Fruit fly (Drosophila melanogaster) whole organism, wandering third instar larva: Measurements from ENCODE around the gene CG11583.
A peak's percentile ranks its signal among the peaks of the same experiment; 100 is the strongest.

ENCODE experiments used
- Abd-B ChIP-seq: fragments of >200 bp; optimal IDR thresholded peaks from 2 replicates; lab custom pipeline; 2017; ENCODE audit warnings: missing biosample characterization, missing genetic modification characterization
- CG32264 ChIP-seq: fragments of 200-800 bp; sonication (Bioruptor generic); optimal IDR thresholded peaks from 2 replicates; lab custom pipeline; 2016; ENCODE audit warnings: missing biosample characterization, missing genetic modification characterization
- CG9705 ChIP-seq: fragments of 200-800 bp; sonication (Bioruptor generic); optimal IDR thresholded peaks from 2 replicates; lab custom pipeline; 2018; ENCODE audit warnings: missing biosample characterization, mild to moderate bottlenecking, missing genetic modification characterization
- CrebA ChIP-seq: fragments of 200-800 bp; sonication (Bioruptor generic); optimal IDR thresholded peaks from 2 replicates; lab custom pipeline; 2016; ENCODE audit warnings: missing biosample characterization, mild to moderate bottlenecking, missing genetic modification characterization, borderline replicate concordance
- Dfd ChIP-seq: fragments of >200 bp; optimal IDR thresholded peaks from 2 replicates; lab custom pipeline; 2017; ENCODE audit warnings: missing biosample characterization, missing genetic modification characterization
- Dif ChIP-seq: fragments of 200-275, 200-300 bp; sonication (Bioruptor generic); optimal IDR thresholded peaks from 2 replicates; lab custom pipeline; 2018; ENCODE audit warnings: missing biosample characterization, missing genetic modification characterization; ENCODE audit not compliant: partially characterized antibody
- GATAd ChIP-seq: sonication (Bioruptor generic); optimal IDR thresholded peaks from 2 replicates; lab custom pipeline; 2016; ENCODE audit warnings: missing biosample characterization, missing genetic modification characterization
- HLH106 ChIP-seq: fragments of 200-800 bp; optimal IDR thresholded peaks from 3 replicates; lab custom pipeline; 2019; ENCODE audit warnings: missing biosample characterization, mild to moderate bottlenecking, missing genetic modification characterization, moderate library complexity
- Hnf4 ChIP-seq: fragments of 200-800 bp; sonication (Bioruptor generic); optimal IDR thresholded peaks from 2 replicates; lab custom pipeline; 2016; ENCODE audit warnings: missing biosample characterization, mild to moderate bottlenecking, missing genetic modification characterization
- Hr78 ChIP-seq: fragments of >200 bp; optimal IDR thresholded peaks from 2 replicates; lab custom pipeline; 2017; ENCODE audit warnings: missing biosample characterization, missing genetic modification characterization
- Hr83 ChIP-seq: fragments of 200-300 bp; sonication (Bioruptor generic); optimal IDR thresholded peaks from 2 replicates; lab custom pipeline; 2016; ENCODE audit warnings: missing biosample characterization, mild to moderate bottlenecking, missing genetic modification characterization, moderate library complexity; ENCODE audit not compliant: poor library complexity, severe bottlenecking
- Jra ChIP-seq: sonication (Bioruptor generic); optimal IDR thresholded peaks from 2 replicates; lab custom pipeline; 2016; ENCODE audit warnings: missing biosample characterization, missing genetic modification characterization
- Mio ChIP-seq: sonication (Bioruptor generic); optimal IDR thresholded peaks from 2 replicates; lab custom pipeline; 2016; ENCODE audit warnings: missing biosample characterization, missing genetic modification characterization
- Myc ChIP-seq: fragments of >200 bp; optimal IDR thresholded peaks from 2 replicates; lab custom pipeline; 2017
- N ChIP-seq: fragments of >200 bp; optimal IDR thresholded peaks from 2 replicates; lab custom pipeline; 2018; ENCODE audit warnings: missing biosample characterization, missing external identifiers, missing genetic modification characterization
- OdsH ChIP-seq: fragments of 200-800 bp; sonication (Bioruptor generic); optimal IDR thresholded peaks from 2 replicates; lab custom pipeline; 2016; ENCODE audit warnings: missing biosample characterization, mild to moderate bottlenecking, missing genetic modification characterization
- Rel ChIP-seq, 2 experiments: fragments of 200-800 bp; sonication (Bioruptor generic) in 1 of 2; optimal IDR thresholded peaks; 2 replicates in 1 of 2; 3 replicates in 1 of 2; lab custom pipeline; 2016 to 2019; ENCODE audit warnings: mild to moderate bottlenecking in 2 of 2, missing biosample characterization in 2 of 2, missing genetic modification characterization in 2 of 2, moderate library complexity in 1 of 2
- Sp1 ChIP-seq: fragments of 200-800 bp; sonication (Bioruptor generic); optimal IDR thresholded peaks from 3 replicates; lab custom pipeline; 2019; ENCODE audit warnings: missing biosample characterization, mild to moderate bottlenecking, missing genetic modification characterization, moderate library complexity
- Vsx2 ChIP-seq: fragments of 200-300, 225-300 bp; sonication (Bioruptor generic); optimal IDR thresholded peaks from 2 replicates; lab custom pipeline; 2018; ENCODE audit warnings: missing biosample characterization, missing genetic modification characterization; ENCODE audit not compliant: partially characterized antibody
- br ChIP-seq: fragments of 200-800 bp; sonication (Bioruptor generic); optimal IDR thresholded peaks from 2 replicates; lab custom pipeline; 2016; ENCODE audit warnings: missing biosample characterization, missing genetic modification characterization
- brk ChIP-seq: fragments of 200-800 bp; sonication (Bioruptor generic); optimal IDR thresholded peaks from 2 replicates; lab custom pipeline; 2016; ENCODE audit warnings: missing biosample characterization, mild to moderate bottlenecking, missing genetic modification characterization
- dl ChIP-seq, 2 experiments: fragments of 175-275, 200-275 bp in 1 of 2; fragments of 200-275 bp in 1 of 2; sonication (Bioruptor generic); optimal IDR thresholded peaks; lab custom pipeline; 2018; ENCODE audit warnings: mild to moderate bottlenecking in 2 of 2, missing biosample characterization in 2 of 2, missing genetic modification characterization in 2 of 2, moderate library complexity in 2 of 2; ENCODE audit not compliant: partially characterized antibody in 2 of 2, insufficient read depth in 1 of 2
- dmrt93B ChIP-seq: fragments of 200-800 bp; sonication (Bioruptor generic); optimal IDR thresholded peaks from 2 replicates; lab custom pipeline; 2018; ENCODE audit warnings: missing biosample characterization, mild to moderate bottlenecking, missing genetic modification characterization
- dsf ChIP-seq: sonication (Bioruptor generic); optimal IDR thresholded peaks from 2 replicates; lab custom pipeline; 2016; ENCODE audit warnings: missing biosample characterization, missing genetic modification characterization, borderline replicate concordance
- ey ChIP-seq: fragments of 200-800 bp; sonication (Bioruptor generic); optimal IDR thresholded peaks from 2 replicates; lab custom pipeline; 2016; ENCODE audit warnings: missing biosample characterization, missing genetic modification characterization
- foxo ChIP-seq, 2 experiments: fragments of 200-800 bp; sonication (Bioruptor generic); optimal IDR thresholded peaks; 2 replicates in 1 of 2; 3 replicates in 1 of 2; lab custom pipeline; 2016 to 2017; ENCODE audit warnings: missing biosample characterization in 2 of 2, missing genetic modification characterization in 2 of 2
- fru ChIP-seq: fragments of 200-800 bp; sonication (Bioruptor generic); optimal IDR thresholded peaks from 3 replicates; lab custom pipeline; 2016; ENCODE audit warnings: missing biosample characterization, mild to moderate bottlenecking, missing genetic modification characterization
- h ChIP-seq: fragments of 200-800 bp; sonication (Bioruptor generic); optimal IDR thresholded peaks from 3 replicates; lab custom pipeline; 2016; ENCODE audit warnings: missing biosample characterization, mild to moderate bottlenecking, missing genetic modification characterization
- jim ChIP-seq: fragments of 175-275, 200-325 bp; sonication (Bioruptor generic); optimal IDR thresholded peaks from 2 replicates; lab custom pipeline; 2016; ENCODE audit warnings: missing biosample characterization, mild to moderate bottlenecking, missing genetic modification characterization
- lola ChIP-seq: fragments of >200 bp; optimal IDR thresholded peaks from 2 replicates; lab custom pipeline; 2017; ENCODE audit warnings: missing biosample characterization, missing genetic modification characterization
- pan ChIP-seq: fragments of >200 bp; optimal IDR thresholded peaks from 2 replicates; lab custom pipeline; 2017
- psq ChIP-seq: fragments of 200-800 bp; sonication (Bioruptor generic); optimal IDR thresholded peaks from 3 replicates; lab custom pipeline; 2017; ENCODE audit warnings: missing biosample characterization, mild to moderate bottlenecking, missing genetic modification characterization, moderate library complexity
- rgr ChIP-seq: fragments of 200-800 bp; sonication (Bioruptor generic); optimal IDR thresholded peaks from 3 replicates; lab custom pipeline; 2016; ENCODE audit warnings: missing biosample characterization, mild to moderate bottlenecking, missing genetic modification characterization
- sage ChIP-seq: fragments of 200-800 bp; sonication (Bioruptor generic); optimal IDR thresholded peaks from 2 replicates; lab custom pipeline; 2016; ENCODE audit warnings: missing biosample characterization, mild to moderate bottlenecking, missing genetic modification characterization
- sv ChIP-seq: fragments of 200-800 bp; sonication (Bioruptor generic); optimal IDR thresholded peaks from 3 replicates; lab custom pipeline; 2016; ENCODE audit warnings: missing biosample characterization, missing genetic modification characterization
- tai ChIP-seq: sonication (Bioruptor generic); optimal IDR thresholded peaks from 2 replicates; lab custom pipeline; 2016; ENCODE audit warnings: missing biosample characterization, missing genetic modification characterization
- usp ChIP-seq: fragments of >200 bp; optimal IDR thresholded peaks from 2 replicates; lab custom pipeline; 2017; ENCODE audit warnings: missing biosample characterization, missing genetic modification characterization
- woc ChIP-seq: sonication (Bioruptor generic); optimal IDR thresholded peaks from 2 replicates; lab custom pipeline; 2016; ENCODE audit warnings: missing biosample characterization, mild to moderate bottlenecking, missing genetic modification characterization

The CG11583 gene

dm6 chr3L:4242428-4242827, 40.2 kb downstream of the CG11583 start, which contains the start of gene pav:
TSS of gene pav (plus strand) at chr3L:4242734.
- TF ChIP-seq jim (GFP tag; lab: Kevin White, UChicago) (no peak), OdsH (peak; percentile 1)

dm6 chr3L:4239442-4240322, 42.9 kb downstream of the CG11583 start, which contains the start of gene Sqor:
TSS of gene Sqor (plus strand) at chr3L:4240173.
- TF ChIP-seq br (GFP tag; lab: Kevin White, UChicago) (peak; percentile 94), N (GFP tag; lab: Kevin White, UChicago) (peak; percentile 62), Jra (GFP tag; lab: Kevin White, UChicago) (peak; percentile 80), jim (GFP tag; lab: Kevin White, UChicago) (no peak), brk (GFP tag; lab: Kevin White, UChicago) (peak; percentile 37), woc (peak; percentile 96), dl (GFP tag; optimal IDR thresholded peaks at IDR 0.05; lab: Kevin White, UChicago; ENCODE audit: insufficient read depth in 1 of 2, partially characterized antibody in 2 of 2) (no peak), sage (peak; percentile 50), Dfd (GFP tag; lab: Kevin White, UChicago) (no peak), usp (GFP tag; lab: Kevin White, UChicago) (peak; percentile 44), sv (GFP tag; lab: Kevin White, UChicago) (peak; percentile 86), Mio (GFP tag; lab: Kevin White, UChicago) (peak; percentile 55), Hnf4 (GFP tag; lab: Kevin White, UChicago) (peak; percentile 82), CG32264 (GFP tag; lab: Kevin White, UChicago) (peak; percentile 88), Abd-B (GFP tag; lab: Kevin White, UChicago) (no peak), CG9705 (GFP tag; lab: Kevin White, UChicago) (peak; percentile 92), rgr (GFP tag; lab: Kevin White, UChicago) (peak; percentile 95), Myc (peak; percentile 64), dsf (peak; percentile 68), psq (GFP tag; lab: Kevin White, UChicago) (peak; percentile 86), fru (GFP tag; lab: Kevin White, UChicago) (peak; percentile 95), Dif (GFP tag; lab: Kevin White, UChicago) (no peak), Vsx2 (GFP tag; lab: Kevin White, UChicago) (no peak), Rel (GFP tag; optimal IDR thresholded peaks at IDR 0.05; lab: Kevin White, UChicago) (peak; percentile 67), Rel (tag; optimal IDR thresholded peaks at IDR 0.05; lab: Kevin White, UChicago) (peak; percentile 77), ey (GFP tag; lab: Kevin White, UChicago) (peak; percentile 93), Hr78 (peak; percentile 30), HLH106 (tag; lab: Kevin White, UChicago) (peak; percentile 95), lola (GFP tag; lab: Kevin White, UChicago) (no peak), h (GFP tag; lab: Kevin White, UChicago) (peak; percentile 93), CrebA (no peak), Sp1 (GFP tag; lab: Kevin White, UChicago) (peak; percentile 98), foxo (GFP tag; optimal IDR thresholded peaks at IDR 0.05; lab: Kevin White, UChicago) (peak; percentile 64 to 92), GATAd (peak; percentile 36), pan (lab: Kevin White, UChicago) (no peak), dmrt93B (GFP tag; lab: Kevin White, UChicago) (peak; percentile 92), Hr83 (GFP tag; lab: Kevin White, UChicago) (peak; percentile 17), OdsH (peak; percentile 93), tai (GFP tag; lab: Kevin White, UChicago) (no peak)
